Worm (Caenorhabditis elegans): Measurements from ENCODE around the gene srt-39.

Gene srt-39

ce11 chrV:12530129-12530528 is 45.4 kb downstream of the srt-39 start:
- TF ChIP-seq syd-9 (tag; optimal IDR thresholded peaks at IDR 0.05) (no peak), pha-4 (tag; optimal IDR thresholded peaks at IDR 0.05) (no peak), ceh-18 (tag; optimal IDR thresholded peaks at IDR 0.05) (no peak), ahr-1 (tag; optimal IDR thresholded peaks at IDR 0.05) (no peak), pat-9 (tag; optimal IDR thresholded peaks at IDR 0.05) (no peak), ref-2 (tag; optimal IDR thresholded peaks at IDR 0.05) (no peak), elt-4 (tag; optimal IDR thresholded peaks at IDR 0.05) (no peak), K02D7.2 (tag; optimal IDR thresholded peaks at IDR 0.05) (no peak), eyg-1 (tag; optimal IDR thresholded peaks at IDR 0.05) (no peak), hlh-13 (GFP tag; optimal IDR thresholded peaks at IDR 0.05) (no peak), tbx-7 (tag; optimal IDR thresholded peaks at IDR 0.05) (no peak), C38D4.7 (GFP tag; optimal IDR thresholded peaks at IDR 0.05) (no peak)

ce11 chrV:12531084-12531483 is 46.4 kb downstream of the srt-39 start:
- no peak for TF ChIP-seq K02D7.2 (tag; optimal IDR thresholded peaks at IDR 0.05)
- no peak for TF ChIP-seq pqm-1 (tag; optimal IDR thresholded peaks at IDR 0.05)
- TF ChIP-seq ceh-2 (tag; optimal IDR thresholded peaks at IDR 0.05), result no peak
- no peak for TF ChIP-seq lin-11 (tag; optimal IDR thresholded peaks at IDR 0.05)
- no peak for TF ChIP-seq ceh-30 (tag; optimal IDR thresholded peaks at IDR 0.05)

- TF ChIP-seq unc-42 (tag; optimal IDR thresholded peaks at IDR 0.05) (no peak), rnt-1 (tag; optimal IDR thresholded peaks at IDR 0.05) (no peak), ceh-48 (tag; optimal IDR thresholded peaks at IDR 0.05) (no peak), elt-2 (tag; optimal IDR thresholded peaks at IDR 0.05) (peak; percentile 28), ceh-30 (tag; optimal IDR thresholded peaks at IDR 0.05) (no peak)
These were observed 47.7 kb downstream of the srt-39 start for ce11 chrV:12532369-12532768.

- TF ChIP-seq lim-6 (tag; optimal IDR thresholded peaks at IDR 0.05) (no peak), nhr-232 (tag; optimal IDR thresholded peaks at IDR 0.05) (no peak)
These were observed 49.0 kb downstream of the srt-39 start for ce11 chrV:12533635-12534150.

- TF ChIP-seq hlh-8 (tag; optimal IDR thresholded peaks at IDR 0.05), result no peak
- TF ChIP-seq ceh-45 (GFP tag; IDR thresholded peaks at IDR 0.05), result no peak
- TF ChIP-seq lin-11 (tag; optimal IDR thresholded peaks at IDR 0.05), result no peak
- no peak for TF ChIP-seq elt-4 (tag; optimal IDR thresholded peaks at IDR 0.05)
- no peak for TF ChIP-seq hlh-30 (tag; optimal IDR thresholded peaks at IDR 0.05; ENCODE audit: insufficient read depth)
- TF ChIP-seq npax-4 (tag; optimal IDR thresholded peaks at IDR 0.05), result no peak
- no peak for TF ChIP-seq T23F11.4 (GFP tag; optimal IDR thresholded peaks at IDR 0.05)
- TF ChIP-seq dve-1 (tag; optimal IDR thresholded peaks at IDR 0.05), result no peak
- TF ChIP-seq ceh-34 (tag; optimal IDR thresholded peaks at IDR 0.05), result no peak
- TF ChIP-seq unc-55 (GFP tag; optimal IDR thresholded peaks at IDR 0.05), result no peak
- TF ChIP-seq unc-86 (tag; optimal IDR thresholded peaks at IDR 0.05), result no peak
- TF ChIP-seq ztf-16 (tag; optimal IDR thresholded peaks at IDR 0.05), result no peak
- no peak for TF ChIP-seq F13H6.1 (tag; optimal IDR thresholded peaks at IDR 0.05)
- TF ChIP-seq pros-1 (tag; optimal IDR thresholded peaks at IDR 0.05), result no peak
- TF ChIP-seq syd-9 (tag; optimal IDR thresholded peaks at IDR 0.05), result no peak
- no peak for TF ChIP-seq pat-9 (tag; optimal IDR thresholded peaks at IDR 0.05)
- no peak for TF ChIP-seq pqm-1 (tag; optimal IDR thresholded peaks at IDR 0.05)
- TF ChIP-seq ceh-18 (tag; optimal IDR thresholded peaks at IDR 0.05), result no peak
These were observed 50.3 kb downstream of the srt-39 start for ce11 chrV:12534941-12535340.
